Fruit fly (Drosophila melanogaster): ENCODE results near the gene CG14443.

Gene CG14443

DNA sequence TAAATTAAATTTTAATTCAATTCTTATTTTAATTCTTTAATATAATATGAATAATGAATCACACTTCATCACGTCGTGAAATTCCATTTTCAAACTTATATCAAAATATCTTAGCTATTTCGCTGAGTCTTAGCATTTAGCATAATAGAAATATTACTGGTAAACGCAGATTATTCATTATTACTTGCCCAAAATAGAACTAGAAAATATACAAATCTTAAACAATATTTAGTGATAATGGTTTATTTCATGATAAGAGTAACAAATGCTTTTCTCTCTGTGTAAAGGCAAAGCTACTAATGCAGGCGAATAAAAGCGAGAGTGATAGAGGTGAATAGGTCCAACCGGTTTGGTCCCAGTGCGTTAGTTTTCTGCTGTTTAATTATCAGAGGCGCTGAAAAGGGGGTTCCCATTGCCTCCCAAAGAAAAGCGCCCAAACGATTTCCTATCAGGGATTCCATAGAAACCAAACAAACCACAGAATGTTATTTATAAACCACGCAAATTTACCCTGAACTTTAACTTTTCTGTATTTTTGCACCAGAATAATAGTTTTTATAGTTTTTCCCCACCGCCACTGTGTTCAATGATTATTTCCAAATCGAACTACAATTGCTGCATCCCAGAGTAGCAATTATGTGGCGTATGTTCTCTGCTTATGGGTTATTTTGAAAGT lies 29.3 kb downstream of the CG14443 start (continued):
- peak; percentile 23 for TF ChIP-seq CG15514 (GFP tag; optimal IDR thresholded peaks at IDR 0.05)
- TF ChIP-seq CG7271 (tag; optimal IDR thresholded peaks at IDR 0.05), result no peak
- TF ChIP-seq NC2α (GFP tag; optimal IDR thresholded peaks at IDR 0.05), result no peak
- no peak for TF ChIP-seq CG10321 (GFP tag; IDR thresholded peaks at IDR 0.05)
- no peak; the same call in 1 of the 2 replicates for TF ChIP-seq Rx (GFP tag; IDR thresholded peaks at IDR 0.05)
- TF ChIP-seq mam (GFP tag; optimal IDR thresholded peaks at IDR 0.05), result peak; percentile 24
- no peak for TF ChIP-seq Myb (GFP tag; optimal IDR thresholded peaks at IDR 0.05)
- peak; percentile 84 for TF ChIP-seq Med (GFP tag)
- no peak for TF ChIP-seq CG1233 (GFP tag; optimal IDR thresholded peaks at IDR 0.05)
- TF ChIP-seq CG12299 (tag; optimal IDR thresholded peaks at IDR 0.05), result no peak
- TF ChIP-seq hbn (GFP tag; IDR thresholded peaks at IDR 0.05; ENCODE audit: partially characterized antibody), result no peak
- no peak for TF ChIP-seq Opbp (GFP tag; IDR thresholded peaks at IDR 0.05; ENCODE audit: partially characterized antibody)
- no peak for TF ChIP-seq Lpt (GFP tag; optimal IDR thresholded peaks at IDR 0.05)
- TF ChIP-seq crol (GFP tag; IDR thresholded peaks at IDR 0.05), result no peak
- TF ChIP-seq CG11085 (GFP tag; IDR thresholded peaks at IDR 0.05), result peak; percentile 12; the same call in 1 of the 2 replicates
- TF ChIP-seq vnd (GFP tag; IDR thresholded peaks at IDR 0.05; ENCODE audit: partially characterized antibody), result no peak
- TF ChIP-seq CG10462 (GFP tag; optimal IDR thresholded peaks at IDR 0.05), result no peak
- TF ChIP-seq CG8478 (optimal IDR thresholded peaks at IDR 0.05), result no peak
- TF ChIP-seq vvl (GFP tag; IDR thresholded peaks at IDR 0.05), result peak; percentile 47
- peak; percentile 35 for TF ChIP-seq zfh2 (GFP tag; optimal IDR thresholded peaks at IDR 0.05)
- TF ChIP-seq pum (GFP tag; optimal IDR thresholded peaks at IDR 0.05), result peak; percentile 1
- no peak for TF ChIP-seq CG14667 (GFP tag; IDR thresholded peaks at IDR 0.05)
- no peak for TF ChIP-seq Scr (GFP tag; IDR thresholded peaks at IDR 0.05; ENCODE audit: partially characterized antibody)
- peak; percentile 21 for TF ChIP-seq bcd (GFP tag; optimal IDR thresholded peaks at IDR 0.05)
- 0 out of 3 replicates have a peak, but pooled peaks have one; percentile 19 for TF ChIP-seq CG2199 (GFP tag; IDR thresholded peaks at IDR 0.05)
- TF ChIP-seq scrt (GFP tag; optimal IDR thresholded peaks at IDR 0.05), result no peak
- TF ChIP-seq gcm2 (GFP tag; optimal IDR thresholded peaks at IDR 0.05), result no peak
- TF ChIP-seq HLHmδ (GFP tag; optimal IDR thresholded peaks at IDR 0.05), result no peak
- TF ChIP-seq Sox100B (GFP tag; optimal IDR thresholded peaks at IDR 0.05), result peak; percentile 59
- no peak for TF ChIP-seq CG1529 (GFP tag; optimal IDR thresholded peaks at IDR 0.05)
- TF ChIP-seq CG9797 (GFP tag; optimal IDR thresholded peaks at IDR 0.05), result no peak
- TF ChIP-seq CG12155 (GFP tag; optimal IDR thresholded peaks at IDR 0.05), result peak; percentile 2
- no peak for TF ChIP-seq dan (GFP tag; IDR thresholded peaks at IDR 0.05)
- no peak for TF ChIP-seq CG10979 (tag; optimal IDR thresholded peaks at IDR 0.05)
- TF ChIP-seq z (GFP tag; IDR thresholded peaks at IDR 0.05), result no peak
- TF ChIP-seq Optix (GFP tag; IDR thresholded peaks at IDR 0.05), result peak; percentile 68; the same call in 2 of the 3 replicates
- no peak for TF ChIP-seq jing (GFP tag; optimal IDR thresholded peaks at IDR 0.05)
- TF ChIP-seq CG16815 (GFP tag; optimal IDR thresholded peaks at IDR 0.05), result no peak
- no peak for TF ChIP-seq CG4707 (GFP tag; optimal IDR thresholded peaks at IDR 0.05)
- no peak for TF ChIP-seq CG32767 (GFP tag; IDR thresholded peaks at IDR 0.05)
- TF ChIP-seq CG8089 (GFP tag; optimal IDR thresholded peaks at IDR 0.05), result no peak
- no peak for TF ChIP-seq Ets97D (GFP tag; optimal IDR thresholded peaks at IDR 0.05)
- 0 out of 3 replicates have a peak, but pooled peaks have one; percentile 32 for TF ChIP-seq Mrtf (GFP tag; IDR thresholded peaks at IDR 0.05)
- TF ChIP-seq CG34376 (GFP tag; optimal IDR thresholded peaks at IDR 0.05), result no peak
- no peak for TF ChIP-seq kni (GFP tag; optimal IDR thresholded peaks at IDR 0.05)
- TF ChIP-seq Jarid2 (GFP tag; optimal IDR thresholded peaks at IDR 0.05), result no peak
- TF ChIP-seq Nf-YB (GFP tag; optimal IDR thresholded peaks at IDR 0.05), result no peak
- TF ChIP-seq zfh1 (GFP tag; IDR thresholded peaks at IDR 0.05), result no peak
- no peak for TF ChIP-seq CG7963 (GFP tag; IDR thresholded peaks at IDR 0.05; ENCODE audit: partially characterized antibody)
- no peak for TF ChIP-seq CG3838 (GFP tag; optimal IDR thresholded peaks at IDR 0.05)
- TF ChIP-seq Ada2b (GFP tag; IDR thresholded peaks at IDR 0.05), result peak; percentile 49; the same call in 1 of the 2 replicates

Data from whole organism, embryonic.